Fruit fly (Drosophila melanogaster) whole organism, prepupa: ENCODE data around the gene CG5382.
A peak's percentile ranks its signal among the peaks of the same experiment; 100 is the strongest.

Source experiments
- Blimp-1 ChIP-seq: fragments of 200-800 bp; sonication (Bioruptor generic); optimal IDR thresholded peaks from 3 replicates; lab custom pipeline; 2017; ENCODE audit warnings: missing biosample characterization, missing genetic modification characterization, mild to moderate bottlenecking, moderate library complexity, missing genetic modification reagents
- CG10631 ChIP-seq: fragments of 200-800 bp; sonication (Bioruptor generic); optimal IDR thresholded peaks from 2 replicates; lab custom pipeline; 2016; ENCODE audit warnings: missing biosample characterization, missing genetic modification characterization
- CG10669 ChIP-seq: fragments of 200-800 bp; sonication (Bioruptor generic); optimal IDR thresholded peaks from 3 replicates; lab custom pipeline; 2018; ENCODE audit warnings: missing biosample characterization, mild to moderate bottlenecking, missing genetic modification characterization, moderate library complexity
- CG11294 ChIP-seq: fragments of 200-800 bp; sonication (Bioruptor generic); IDR thresholded peaks from 2 replicates; pipeline ENCODE4 v1.3.6; 2022; ENCODE audit warnings: missing biosample characterization, missing genetic modification characterization
- CG11762 ChIP-seq: fragments of 200-800 bp; sonication (Bioruptor generic); optimal IDR thresholded peaks from 3 replicates; lab custom pipeline; 2016; ENCODE audit warnings: missing biosample characterization, missing genetic modification characterization; ENCODE audit not compliant: insufficient read depth
- CG15336 ChIP-seq: fragments of 200-800 bp; sonication (Bioruptor generic); IDR thresholded peaks from 2 replicates; pipeline ENCODE4 v1.3.6; 2022; ENCODE audit warnings: missing biosample characterization, missing genetic modification characterization
- CG1621 ChIP-seq: fragments of 200-800 bp; sonication (Bioruptor generic); optimal IDR thresholded peaks from 3 replicates; lab custom pipeline; 2018; ENCODE audit warnings: missing biosample characterization, mild to moderate bottlenecking, missing genetic modification characterization
- CG16779 ChIP-seq: fragments of 200-800 bp; sonication (Bioruptor generic); optimal IDR thresholded peaks from 3 replicates; lab custom pipeline; 2017; ENCODE audit warnings: missing biosample characterization, mild to moderate bottlenecking, missing genetic modification characterization
- CG3032 ChIP-seq: fragments of 200-800 bp; optimal IDR thresholded peaks from 2 replicates; lab custom pipeline; 2019; ENCODE audit warnings: missing biosample characterization, mild to moderate bottlenecking, missing genetic modification characterization, moderate library complexity
- CG31627 ChIP-seq: fragments of 200-800 bp; sonication (Bioruptor generic); optimal IDR thresholded peaks from 3 replicates; lab custom pipeline; 2016; ENCODE audit warnings: missing biosample characterization, missing genetic modification characterization
- CG32006 ChIP-seq: fragments of 200-800 bp; sonication (Bioruptor generic); optimal IDR thresholded peaks from 3 replicates; lab custom pipeline; 2017; ENCODE audit warnings: missing biosample characterization, mild to moderate bottlenecking, missing genetic modification characterization
- CG34406 ChIP-seq: fragments of 200-800 bp; sonication (Bioruptor generic); optimal IDR thresholded peaks from 3 replicates; lab custom pipeline; 2016; ENCODE audit warnings: missing biosample characterization, missing genetic modification characterization
- CG3919 ChIP-seq: fragments of 200-800 bp; sonication (Bioruptor generic); optimal IDR thresholded peaks from 3 replicates; lab custom pipeline; 2016; ENCODE audit warnings: missing biosample characterization, missing genetic modification characterization
- CG4318 ChIP-seq: fragments of 200-800 bp; sonication (Bioruptor generic); optimal IDR thresholded peaks from 3 replicates; lab custom pipeline; 2017; ENCODE audit warnings: missing biosample characterization, mild to moderate bottlenecking, missing genetic modification characterization
- CG6163 ChIP-seq: fragments of 200-800 bp; sonication (Bioruptor generic); IDR thresholded peaks from 3 replicates; pipeline ENCODE4 v1.3.6; 2022; ENCODE audit warnings: missing biosample characterization, missing genetic modification characterization
- CG6276 ChIP-seq: fragments of 200-800 bp; sonication (Bioruptor generic); optimal IDR thresholded peaks from 2 replicates; lab custom pipeline; 2017; ENCODE audit warnings: missing biosample characterization, mild to moderate bottlenecking, missing genetic modification characterization
- CG6808 ChIP-seq: fragments of 200-800 bp; sonication (Bioruptor generic); optimal IDR thresholded peaks from 3 replicates; lab custom pipeline; 2017; ENCODE audit warnings: missing biosample characterization, missing genetic modification characterization, mild to moderate bottlenecking, moderate library complexity, missing genetic modification reagents
- CG8319 ChIP-seq: fragments of 200-800 bp; sonication (Bioruptor generic); optimal IDR thresholded peaks from 3 replicates; lab custom pipeline; 2016; ENCODE audit warnings: missing biosample characterization, missing genetic modification characterization
- CG9139 ChIP-seq: fragments of 200-800 bp; sonication (Bioruptor generic); optimal IDR thresholded peaks from 3 replicates; lab custom pipeline; 2017; ENCODE audit warnings: missing biosample characterization, mild to moderate bottlenecking, missing genetic modification characterization
- Eip75B ChIP-seq: fragments of 200-800 bp; sonication (Bioruptor generic); optimal IDR thresholded peaks from 3 replicates; lab custom pipeline; 2016; ENCODE audit warnings: missing biosample characterization, missing genetic modification characterization
- Eip78C ChIP-seq: fragments of 200-800 bp; sonication (Bioruptor generic); peaks from one replicate; lab custom pipeline; 2016; ENCODE audit warnings: missing biosample characterization, missing genetic modification characterization
- Eip93F ChIP-seq: fragments of 200-800 bp; sonication (Bioruptor generic); optimal IDR thresholded peaks from 2 replicates; lab custom pipeline; 2016; ENCODE audit warnings: missing biosample characterization, mild to moderate bottlenecking, missing genetic modification characterization
- Hr38 ChIP-seq: sonication (Bioruptor generic); optimal IDR thresholded peaks from 2 replicates; lab custom pipeline; 2016; ENCODE audit warnings: missing biosample characterization, missing genetic modification characterization
- Hr4 ChIP-seq: fragments of 200-800 bp; sonication (Bioruptor generic); optimal IDR thresholded peaks from 3 replicates; lab custom pipeline; 2016; ENCODE audit warnings: missing biosample characterization, missing genetic modification characterization
- Lpt ChIP-seq: fragments of 200-800 bp; sonication (Bioruptor generic); optimal IDR thresholded peaks from 3 replicates; lab custom pipeline; 2016; ENCODE audit warnings: missing biosample characterization, missing genetic modification characterization
- Met ChIP-seq: fragments of 200-800 bp; sonication (Bioruptor generic); optimal IDR thresholded peaks from 3 replicates; lab custom pipeline; 2016; ENCODE audit warnings: missing biosample characterization, missing genetic modification characterization
- OdsH ChIP-seq: fragments of 200-800 bp; sonication (Bioruptor generic); optimal IDR thresholded peaks from 3 replicates; lab custom pipeline; 2016; ENCODE audit warnings: missing biosample characterization, missing genetic modification characterization
- Smox ChIP-seq: fragments of 200-800 bp; sonication (Bioruptor generic); optimal IDR thresholded peaks from 3 replicates; lab custom pipeline; 2016; ENCODE audit warnings: missing biosample characterization, missing genetic modification characterization
- Sox102F ChIP-seq: fragments of 200-800 bp; sonication (Bioruptor generic); optimal IDR thresholded peaks from 2 replicates; lab custom pipeline; 2016; ENCODE audit warnings: missing biosample characterization, mild to moderate bottlenecking, missing genetic modification characterization
- Sox14 ChIP-seq: fragments of 200-800 bp; sonication (Bioruptor generic); optimal IDR thresholded peaks from 3 replicates; lab custom pipeline; 2016; ENCODE audit warnings: missing biosample characterization, missing genetic modification characterization
- Sox15 ChIP-seq: fragments of 200-800 bp; sonication (Bioruptor generic); optimal IDR thresholded peaks from 3 replicates; lab custom pipeline; 2016; ENCODE audit warnings: missing biosample characterization, missing genetic modification characterization
- dac ChIP-seq: fragments of 200-800 bp; sonication (Bioruptor generic); optimal IDR thresholded peaks from 2 replicates; lab custom pipeline; 2017; ENCODE audit warnings: missing biosample characterization, mild to moderate bottlenecking, missing genetic modification characterization
- dsx ChIP-seq: fragments of 200-800 bp; optimal IDR thresholded peaks from 3 replicates; lab custom pipeline; 2019; ENCODE audit warnings: missing biosample characterization, mild to moderate bottlenecking, missing genetic modification characterization, moderate library complexity; ENCODE audit not compliant: poor library complexity, severe bottlenecking
- eg ChIP-seq: fragments of 200-800 bp; sonication (Bioruptor generic); IDR thresholded peaks from 3 replicates; pipeline ENCODE4 v1.3.6; 2022; ENCODE audit warnings: missing biosample characterization, missing genetic modification characterization
- esn ChIP-seq: fragments of 200-800 bp; sonication (Bioruptor generic); optimal IDR thresholded peaks from 2 replicates; lab custom pipeline; 2016; ENCODE audit warnings: missing biosample characterization, mild to moderate bottlenecking, missing genetic modification characterization, moderate library complexity
- fd85E ChIP-seq: fragments of 200-800 bp; sonication (Bioruptor generic); optimal IDR thresholded peaks from 3 replicates; lab custom pipeline; 2016; ENCODE audit warnings: missing biosample characterization, missing genetic modification characterization
- fkh ChIP-seq: fragments of 200-800 bp; sonication (Bioruptor generic); optimal IDR thresholded peaks from 3 replicates; lab custom pipeline; 2017; ENCODE audit warnings: missing biosample characterization, mild to moderate bottlenecking, missing genetic modification characterization, moderate library complexity
- lz ChIP-seq: fragments of 200-800 bp; sonication (Bioruptor generic); optimal IDR thresholded peaks from 3 replicates; lab custom pipeline; 2016; ENCODE audit warnings: missing biosample characterization, missing genetic modification characterization
- pdm3 ChIP-seq: fragments of 200-800 bp; sonication (Bioruptor generic); optimal IDR thresholded peaks from 3 replicates; lab custom pipeline; 2016; ENCODE audit warnings: missing biosample characterization, missing genetic modification characterization
- salr ChIP-seq, 2 experiments: fragments of 200-800 bp; sonication (Bioruptor generic); optimal IDR thresholded peaks; 3 replicates each; lab custom pipeline; 2016 to 2018; ENCODE audit warnings: missing biosample characterization in 2 of 2, missing genetic modification characterization in 2 of 2, mild to moderate bottlenecking in 1 of 2
- spab ChIP-seq: fragments of 200-800 bp; sonication (Bioruptor generic); optimal IDR thresholded peaks from 2 replicates; lab custom pipeline; 2017; ENCODE audit warnings: missing biosample characterization, mild to moderate bottlenecking, missing genetic modification characterization, missing genetic modification reagents
- svp ChIP-seq: fragments of 200-800 bp; sonication (Bioruptor generic); peaks from one replicate; lab custom pipeline; 2016; ENCODE audit warnings: missing biosample characterization, missing genetic modification characterization
- topi ChIP-seq: fragments of 200-800 bp; sonication (Bioruptor generic); optimal IDR thresholded peaks from 3 replicates; lab custom pipeline; 2016; ENCODE audit warnings: missing biosample characterization, missing genetic modification characterization
- vri ChIP-seq: fragments of 200-800 bp; sonication (Bioruptor generic); optimal IDR thresholded peaks from 3 replicates; lab custom pipeline; 2016; ENCODE audit warnings: missing biosample characterization, mild to moderate bottlenecking, missing genetic modification characterization

Gene CG5382

dm6 chr3R:22358810-22359209 is 7.0 kb downstream of the CG5382 start (continued):
- TF ChIP-seq Eip93F (GFP tag; lab: Kevin White, UChicago): no peak
- peak; percentile 70 for TF ChIP-seq Lpt (GFP tag; lab: Kevin White, UChicago)
- TF ChIP-seq vri (GFP tag; lab: Kevin White, UChicago): peak; percentile 82
- peak; percentile 77 for TF ChIP-seq Met
- TF ChIP-seq eg: peak; percentile 94
- peak; percentile 61 for TF ChIP-seq CG8319 (GFP tag; lab: Kevin White, UChicago)
- peak; percentile 63 for TF ChIP-seq CG4318 (GFP tag; lab: Kevin White, UChicago)
- peak; percentile 77 for TF ChIP-seq Sox102F (GFP tag; lab: Kevin White, UChicago)
- TF ChIP-seq CG11762 (GFP tag; lab: Kevin White, UChicago): peak; percentile 78
- TF ChIP-seq esn: peak; percentile 79
- TF ChIP-seq Eip78C (GFP tag; lab: Kevin White, UChicago): peak; percentile 97
- TF ChIP-seq CG6163 (GFP tag; lab: Robert Waterston, UW): peak; percentile 87
- TF ChIP-seq Hr4 (GFP tag; lab: Kevin White, UChicago): peak; percentile 89
- peak; percentile 80 for TF ChIP-seq topi
- peak; percentile 69 to 74 for TF ChIP-seq salr (GFP tag; optimal IDR thresholded peaks at IDR 0.05; lab: Kevin White, UChicago)
- TF ChIP-seq Smox (GFP tag; lab: Kevin White, UChicago): peak; percentile 81
- peak; percentile 76 for TF ChIP-seq dsx (GFP tag; lab: Kevin White, UChicago)
- TF ChIP-seq spab: peak; percentile 78
- peak; percentile 71 for TF ChIP-seq Sox15 (GFP tag; lab: Kevin White, UChicago)
- peak; percentile 36 for TF ChIP-seq CG16779
- TF ChIP-seq CG9139: no peak
- peak; percentile 82 for TF ChIP-seq CG6276 (GFP tag; lab: Kevin White, UChicago)
- TF ChIP-seq CG3032 (tag; lab: Kevin White, UChicago): peak; percentile 71
- TF ChIP-seq svp (GFP tag; lab: Kevin White, UChicago): peak; percentile 96
- TF ChIP-seq Hr38 (GFP tag; lab: Kevin White, UChicago): no peak
- peak; percentile 87 for TF ChIP-seq Sox14 (GFP tag; lab: Kevin White, UChicago)
- peak; percentile 84 for TF ChIP-seq CG11294 (GFP tag; lab: Robert Waterston, UW)
- peak; percentile 83 for TF ChIP-seq CG10669 (GFP tag; lab: Kevin White, UChicago)
- peak; percentile 62 for TF ChIP-seq lz (GFP tag; lab: Kevin White, UChicago)

dm6 chr3R:22357942-22358341 is 7.8 kb downstream of the CG5382 start:
- TF ChIP-seq fkh (GFP tag; lab: Kevin White, UChicago): peak; percentile 43
- TF ChIP-seq CG11762 (GFP tag; lab: Kevin White, UChicago): no peak

- TF ChIP-seq Met (peak; percentile 51), CG34406 (GFP tag; lab: Kevin White, UChicago) (no peak), CG16779 (no peak), OdsH (GFP tag; lab: Kevin White, UChicago) (no peak), Blimp-1 (GFP tag; lab: Kevin White, UChicago) (peak; percentile 96), CG6276 (GFP tag; lab: Kevin White, UChicago) (peak; percentile 41), CG9139 (no peak), pdm3 (GFP tag; lab: Kevin White, UChicago) (no peak), CG3919 (peak; percentile 1), eg (no peak), CG31627 (GFP tag; lab: Kevin White, UChicago) (peak; percentile 2), esn (no peak), CG10631 (GFP tag; lab: Kevin White, UChicago) (no peak), Eip78C (GFP tag; lab: Kevin White, UChicago) (peak; percentile 57), fd85E (no peak), CG32006 (no peak), CG4318 (GFP tag; lab: Kevin White, UChicago) (no peak), CG15336 (GFP tag; lab: Robert Waterston, UW) (no peak), CG1621 (tag; lab: Kevin White, UChicago) (peak; percentile 62), Lpt (GFP tag; lab: Kevin White, UChicago) (no peak), CG8319 (GFP tag; lab: Kevin White, UChicago) (no peak), Eip75B (GFP tag; lab: Kevin White, UChicago) (peak; percentile 73), vri (GFP tag; lab: Kevin White, UChicago) (peak; percentile 75), CG11762 (GFP tag; lab: Kevin White, UChicago) (no peak), Sox15 (GFP tag; lab: Kevin White, UChicago) (no peak), CG6808 (GFP tag; lab: Kevin White, UChicago) (peak; percentile 58), dac (no peak), Smox (GFP tag; lab: Kevin White, UChicago) (no peak)
Observed at dm6 chr3R:22356464-22357410, 9.0 kb downstream of the CG5382 start, which contains the start of gene Sar1. Gene Sar1, plus strand, starts transcription at chr3R:22356685.
